Fruit fly (Drosophila melanogaster) whole organism, wandering third instar larva: ENCODE measurements around the gene CG43844.
A peak's percentile ranks its signal among the peaks of the same experiment; 100 is the strongest.

Experiments
- Abd-B ChIP-seq: fragments of >200 bp; optimal IDR thresholded peaks from 2 replicates; lab custom pipeline; 2017; ENCODE audit warnings: missing biosample characterization, missing genetic modification characterization
- CG32264 ChIP-seq: fragments of 200-800 bp; sonication (Bioruptor generic); optimal IDR thresholded peaks from 2 replicates; lab custom pipeline; 2016; ENCODE audit warnings: missing biosample characterization, missing genetic modification characterization
- CG9705 ChIP-seq: fragments of 200-800 bp; sonication (Bioruptor generic); optimal IDR thresholded peaks from 2 replicates; lab custom pipeline; 2018; ENCODE audit warnings: missing biosample characterization, mild to moderate bottlenecking, missing genetic modification characterization
- CrebA ChIP-seq: fragments of 200-800 bp; sonication (Bioruptor generic); optimal IDR thresholded peaks from 2 replicates; lab custom pipeline; 2016; ENCODE audit warnings: missing biosample characterization, mild to moderate bottlenecking, missing genetic modification characterization, borderline replicate concordance
- Dfd ChIP-seq: fragments of >200 bp; optimal IDR thresholded peaks from 2 replicates; lab custom pipeline; 2017; ENCODE audit warnings: missing biosample characterization, missing genetic modification characterization
- Dif ChIP-seq: fragments of 200-275, 200-300 bp; sonication (Bioruptor generic); optimal IDR thresholded peaks from 2 replicates; lab custom pipeline; 2018; ENCODE audit warnings: missing biosample characterization, missing genetic modification characterization; ENCODE audit not compliant: partially characterized antibody
- GATAd ChIP-seq: sonication (Bioruptor generic); optimal IDR thresholded peaks from 2 replicates; lab custom pipeline; 2016; ENCODE audit warnings: missing biosample characterization, missing genetic modification characterization
- HLH106 ChIP-seq: fragments of 200-800 bp; optimal IDR thresholded peaks from 3 replicates; lab custom pipeline; 2019; ENCODE audit warnings: missing biosample characterization, mild to moderate bottlenecking, missing genetic modification characterization, moderate library complexity
- Hnf4 ChIP-seq: fragments of 200-800 bp; sonication (Bioruptor generic); optimal IDR thresholded peaks from 2 replicates; lab custom pipeline; 2016; ENCODE audit warnings: missing biosample characterization, mild to moderate bottlenecking, missing genetic modification characterization
- Hr78 ChIP-seq: fragments of >200 bp; optimal IDR thresholded peaks from 2 replicates; lab custom pipeline; 2017; ENCODE audit warnings: missing biosample characterization, missing genetic modification characterization
- Hr83 ChIP-seq: fragments of 200-300 bp; sonication (Bioruptor generic); optimal IDR thresholded peaks from 2 replicates; lab custom pipeline; 2016; ENCODE audit warnings: missing biosample characterization, mild to moderate bottlenecking, missing genetic modification characterization, moderate library complexity; ENCODE audit not compliant: poor library complexity, severe bottlenecking
- Jra ChIP-seq: sonication (Bioruptor generic); optimal IDR thresholded peaks from 2 replicates; lab custom pipeline; 2016; ENCODE audit warnings: missing biosample characterization, missing genetic modification characterization
- Mio ChIP-seq: sonication (Bioruptor generic); optimal IDR thresholded peaks from 2 replicates; lab custom pipeline; 2016; ENCODE audit warnings: missing biosample characterization, missing genetic modification characterization
- Myc ChIP-seq: fragments of >200 bp; optimal IDR thresholded peaks from 2 replicates; lab custom pipeline; 2017
- N ChIP-seq: fragments of >200 bp; optimal IDR thresholded peaks from 2 replicates; lab custom pipeline; 2018; ENCODE audit warnings: missing biosample characterization, missing external identifiers, missing genetic modification characterization
- OdsH ChIP-seq: fragments of 200-800 bp; sonication (Bioruptor generic); optimal IDR thresholded peaks from 2 replicates; lab custom pipeline; 2016; ENCODE audit warnings: missing biosample characterization, mild to moderate bottlenecking, missing genetic modification characterization
- Rel ChIP-seq, 2 experiments: fragments of 200-800 bp; sonication (Bioruptor generic) in 1 of 2; optimal IDR thresholded peaks; 2 replicates in 1 of 2; 3 replicates in 1 of 2; lab custom pipeline; 2016 to 2019; ENCODE audit warnings: mild to moderate bottlenecking in 2 of 2, missing biosample characterization in 2 of 2, missing genetic modification characterization in 2 of 2, moderate library complexity in 1 of 2
- Sp1 ChIP-seq: fragments of 200-800 bp; sonication (Bioruptor generic); optimal IDR thresholded peaks from 3 replicates; lab custom pipeline; 2019; ENCODE audit warnings: missing biosample characterization, mild to moderate bottlenecking, missing genetic modification characterization, moderate library complexity
- Vsx2 ChIP-seq: fragments of 200-300, 225-300 bp; sonication (Bioruptor generic); optimal IDR thresholded peaks from 2 replicates; lab custom pipeline; 2018; ENCODE audit warnings: missing biosample characterization, missing genetic modification characterization; ENCODE audit not compliant: partially characterized antibody
- br ChIP-seq: fragments of 200-800 bp; sonication (Bioruptor generic); optimal IDR thresholded peaks from 2 replicates; lab custom pipeline; 2016; ENCODE audit warnings: missing biosample characterization, missing genetic modification characterization
- brk ChIP-seq: fragments of 200-800 bp; sonication (Bioruptor generic); optimal IDR thresholded peaks from 2 replicates; lab custom pipeline; 2016; ENCODE audit warnings: missing biosample characterization, mild to moderate bottlenecking, missing genetic modification characterization
- dl ChIP-seq, 2 experiments: fragments of 175-275, 200-275 bp in 1 of 2; fragments of 200-275 bp in 1 of 2; sonication (Bioruptor generic); optimal IDR thresholded peaks; lab custom pipeline; 2018; ENCODE audit warnings: mild to moderate bottlenecking in 2 of 2, missing biosample characterization in 2 of 2, missing genetic modification characterization in 2 of 2, moderate library complexity in 2 of 2; ENCODE audit not compliant: partially characterized antibody in 2 of 2, insufficient read depth in 1 of 2
- dmrt93B ChIP-seq: fragments of 200-800 bp; sonication (Bioruptor generic); optimal IDR thresholded peaks from 2 replicates; lab custom pipeline; 2018; ENCODE audit warnings: missing biosample characterization, mild to moderate bottlenecking, missing genetic modification characterization
- dsf ChIP-seq: sonication (Bioruptor generic); optimal IDR thresholded peaks from 2 replicates; lab custom pipeline; 2016; ENCODE audit warnings: missing biosample characterization, missing genetic modification characterization, borderline replicate concordance
- ey ChIP-seq: fragments of 200-800 bp; sonication (Bioruptor generic); optimal IDR thresholded peaks from 2 replicates; lab custom pipeline; 2016; ENCODE audit warnings: missing biosample characterization, missing genetic modification characterization
- foxo ChIP-seq, 2 experiments: fragments of 200-800 bp; sonication (Bioruptor generic); optimal IDR thresholded peaks; 2 replicates in 1 of 2; 3 replicates in 1 of 2; lab custom pipeline; 2016 to 2017; ENCODE audit warnings: missing biosample characterization in 2 of 2, missing genetic modification characterization in 2 of 2
- fru ChIP-seq: fragments of 200-800 bp; sonication (Bioruptor generic); optimal IDR thresholded peaks from 3 replicates; lab custom pipeline; 2016; ENCODE audit warnings: missing biosample characterization, mild to moderate bottlenecking, missing genetic modification characterization
- h ChIP-seq: fragments of 200-800 bp; sonication (Bioruptor generic); optimal IDR thresholded peaks from 3 replicates; lab custom pipeline; 2016; ENCODE audit warnings: missing biosample characterization, mild to moderate bottlenecking, missing genetic modification characterization
- jim ChIP-seq: fragments of 175-275, 200-325 bp; sonication (Bioruptor generic); optimal IDR thresholded peaks from 2 replicates; lab custom pipeline; 2016; ENCODE audit warnings: missing biosample characterization, mild to moderate bottlenecking, missing genetic modification characterization
- lola ChIP-seq: fragments of >200 bp; optimal IDR thresholded peaks from 2 replicates; lab custom pipeline; 2017; ENCODE audit warnings: missing biosample characterization, missing genetic modification characterization
- pan ChIP-seq: fragments of >200 bp; optimal IDR thresholded peaks from 2 replicates; lab custom pipeline; 2017
- psq ChIP-seq: fragments of 200-800 bp; sonication (Bioruptor generic); optimal IDR thresholded peaks from 3 replicates; lab custom pipeline; 2017; ENCODE audit warnings: missing biosample characterization, mild to moderate bottlenecking, missing genetic modification characterization, moderate library complexity
- rgr ChIP-seq: fragments of 200-800 bp; sonication (Bioruptor generic); optimal IDR thresholded peaks from 3 replicates; lab custom pipeline; 2016; ENCODE audit warnings: missing biosample characterization, mild to moderate bottlenecking, missing genetic modification characterization
- sage ChIP-seq: fragments of 200-800 bp; sonication (Bioruptor generic); optimal IDR thresholded peaks from 2 replicates; lab custom pipeline; 2016; ENCODE audit warnings: missing biosample characterization, mild to moderate bottlenecking, missing genetic modification characterization
- sv ChIP-seq: fragments of 200-800 bp; sonication (Bioruptor generic); optimal IDR thresholded peaks from 3 replicates; lab custom pipeline; 2016; ENCODE audit warnings: missing biosample characterization, missing genetic modification characterization
- tai ChIP-seq: sonication (Bioruptor generic); optimal IDR thresholded peaks from 2 replicates; lab custom pipeline; 2016; ENCODE audit warnings: missing biosample characterization, missing genetic modification characterization
- usp ChIP-seq: fragments of >200 bp; optimal IDR thresholded peaks from 2 replicates; lab custom pipeline; 2017; ENCODE audit warnings: missing biosample characterization, missing genetic modification characterization
- woc ChIP-seq: sonication (Bioruptor generic); optimal IDR thresholded peaks from 2 replicates; lab custom pipeline; 2016; ENCODE audit warnings: missing biosample characterization, mild to moderate bottlenecking, missing genetic modification characterization

Gene CG43844

DNA sequence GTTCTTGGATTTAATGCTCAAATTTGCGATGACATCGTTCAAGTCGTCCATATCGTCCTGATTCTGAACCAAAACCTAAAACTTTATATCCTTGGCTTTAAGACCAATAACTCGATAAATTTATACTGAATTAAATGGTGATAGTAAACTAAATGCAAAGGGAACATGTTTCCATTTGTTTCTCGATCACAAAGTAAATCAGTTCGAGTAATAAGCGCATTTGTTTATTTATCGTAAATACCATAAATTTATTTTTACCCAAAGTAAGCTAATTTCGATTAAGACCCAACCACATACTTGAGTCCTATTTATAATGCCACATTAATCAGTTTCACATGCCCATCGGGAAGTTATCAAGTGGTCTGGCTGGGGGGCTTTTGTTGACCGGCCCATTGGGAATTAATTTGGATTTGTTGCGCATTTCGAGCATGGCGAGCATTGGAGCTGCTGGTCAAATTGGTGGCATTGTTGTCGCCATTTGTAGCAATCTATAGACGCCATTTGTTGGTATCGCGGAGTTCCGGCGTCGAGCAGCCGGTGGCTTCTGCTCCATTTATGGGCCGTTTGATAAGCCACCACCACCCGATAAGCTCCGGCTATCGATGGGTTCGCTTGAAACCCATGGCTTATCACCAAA, 19.8 kb upstream of the CG43844 start, which contains the start of gene CG31174:
TSS of gene CG31174 (minus strand) at position 51 of the 637 bp plus-strand sequence.
- TF ChIP-seq GATAd (GFP tag; lab: Kevin White, UChicago) (no peak), Rel (GFP tag; optimal IDR thresholded peaks at IDR 0.05; lab: Kevin White, UChicago) (no peak), Rel (tag; optimal IDR thresholded peaks at IDR 0.05; lab: Kevin White, UChicago) (peak; percentile 83), brk (GFP tag; lab: Kevin White, UChicago) (no peak)

- peak; percentile 81 for TF ChIP-seq OdsH (GFP tag; lab: Kevin White, UChicago)
- no peak for TF ChIP-seq dsf (GFP tag; lab: Kevin White, UChicago)
- no peak for TF ChIP-seq GATAd (GFP tag; lab: Kevin White, UChicago)
- peak; percentile 82 for TF ChIP-seq Hnf4 (GFP tag; lab: Kevin White, UChicago)
- TF ChIP-seq Jra (GFP tag; lab: Kevin White, UChicago): peak; percentile 44
- TF ChIP-seq HLH106: peak; percentile 77
- TF ChIP-seq CrebA (GFP tag; lab: Kevin White, UChicago): no peak
- TF ChIP-seq pan (lab: Kevin White, UChicago): no peak
- peak; percentile 65 for TF ChIP-seq CG32264 (GFP tag; lab: Kevin White, UChicago)
- peak; percentile 70 for TF ChIP-seq psq (GFP tag; lab: Kevin White, UChicago)
- TF ChIP-seq ey (GFP tag; lab: Kevin White, UChicago): peak; percentile 83
- peak; percentile 97 for TF ChIP-seq sv (GFP tag; lab: Kevin White, UChicago)
- no peak for TF ChIP-seq Dfd (GFP tag; lab: Kevin White, UChicago)
- TF ChIP-seq sage (GFP tag; lab: Kevin White, UChicago): peak; percentile 11
- TF ChIP-seq brk (GFP tag; lab: Kevin White, UChicago): no peak
- peak; percentile 87 for TF ChIP-seq rgr
- TF ChIP-seq dl (GFP tag; optimal IDR thresholded peaks at IDR 0.05; lab: Kevin White, UChicago; ENCODE audit: insufficient read depth in 1 of 2, partially characterized antibody in 2 of 2): no peak
- peak; percentile 87 for TF ChIP-seq fru (GFP tag; lab: Kevin White, UChicago)
- no peak for TF ChIP-seq N (GFP tag; lab: Kevin White, UChicago)
- no peak for TF ChIP-seq Abd-B
- no peak for TF ChIP-seq Dif (GFP tag; lab: Kevin White, UChicago)
- TF ChIP-seq Sp1 (GFP tag; lab: Kevin White, UChicago): peak; percentile 61
- no peak for TF ChIP-seq lola (GFP tag; lab: Kevin White, UChicago)
- TF ChIP-seq tai (GFP tag; lab: Kevin White, UChicago): no peak
- TF ChIP-seq h (GFP tag; lab: Kevin White, UChicago): peak; percentile 78
- no peak for TF ChIP-seq Vsx2 (GFP tag; lab: Kevin White, UChicago)
- no peak for TF ChIP-seq CG9705 (GFP tag; lab: Kevin White, UChicago)
- TF ChIP-seq Hr78 (GFP tag; lab: Kevin White, UChicago): no peak
- peak; percentile 36 for TF ChIP-seq Mio (GFP tag; lab: Kevin White, UChicago)
- peak; percentile 80 for TF ChIP-seq br (GFP tag; lab: Kevin White, UChicago)
- TF ChIP-seq woc (GFP tag; lab: Kevin White, UChicago): peak; percentile 60
- TF ChIP-seq foxo (GFP tag; optimal IDR thresholded peaks at IDR 0.05; lab: Kevin White, UChicago): peak; percentile 62 to 90
- TF ChIP-seq dmrt93B: peak; percentile 39
- no peak for TF ChIP-seq usp (GFP tag; lab: Kevin White, UChicago)
- TF ChIP-seq Myc (lab: Kevin White, UChicago): no peak
- no peak for TF ChIP-seq Rel (GFP tag; optimal IDR thresholded peaks at IDR 0.05; lab: Kevin White, UChicago)
- peak; percentile 56 for TF ChIP-seq Rel (tag; optimal IDR thresholded peaks at IDR 0.05; lab: Kevin White, UChicago)
- TF ChIP-seq Hr83 (GFP tag; lab: Kevin White, UChicago): no peak
- no peak for TF ChIP-seq jim (GFP tag; lab: Kevin White, UChicago)
These were observed 19.0 kb upstream of the CG43844 start, which contains the start of gene CG31431 for dm6 chr3R:21870158-21870971. Gene CG31431, plus strand, starts transcription at chr3R:21870681.
